Fruit fly (Drosophila melanogaster): Measurements from ENCODE around the gene CG15717.
"Not testable (repeated sequence)": the region's sequence is repeated elsewhere in the genome, so short reads cannot be mapped to it uniquely, and the experiment has no call there.

CG15717 gene

dm6 chrX:13159481-13159880 lies 30.7 kb downstream of the CG15717 start, which contains the start of the genes Bap60 and CG12096 (continued):
- TF ChIP-seq N (GFP tag; optimal IDR thresholded peaks at IDR 0.05) (no peak), CrebA (GFP tag; optimal IDR thresholded peaks at IDR 0.05; ENCODE audit: borderline replicate concordance) (no peak), Dfd (GFP tag; optimal IDR thresholded peaks at IDR 0.05) (no peak), jim (GFP tag; optimal IDR thresholded peaks at IDR 0.05) (no peak), ey (GFP tag; optimal IDR thresholded peaks at IDR 0.05) (peak; percentile 80), tai (GFP tag; optimal IDR thresholded peaks at IDR 0.05) (no peak), CG32264 (GFP tag; optimal IDR thresholded peaks at IDR 0.05) (no peak), Jra (GFP tag; optimal IDR thresholded peaks at IDR 0.05) (peak; percentile 79)

DNA sequence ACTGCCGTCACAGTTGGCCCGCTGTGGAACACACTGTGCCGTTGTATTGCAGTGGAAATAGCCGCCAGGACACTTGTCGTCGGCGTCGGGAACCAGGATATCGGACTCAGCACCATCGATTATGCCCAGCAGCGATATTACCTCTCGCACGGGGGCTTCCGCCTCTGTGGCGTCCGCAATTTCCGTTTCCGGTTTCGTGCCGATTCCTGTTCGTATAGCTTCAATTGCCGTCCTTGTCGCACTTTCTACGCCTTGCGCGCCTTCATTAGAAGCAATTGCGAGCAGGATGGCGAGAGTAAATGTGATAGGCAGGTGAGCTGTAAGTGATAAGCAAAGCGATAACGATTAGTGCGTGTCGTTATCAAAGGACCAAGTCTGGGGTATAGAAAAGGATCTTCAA lies 44.1 kb downstream of the CG15717 start:
- no peak for TF ChIP-seq jim (GFP tag; optimal IDR thresholded peaks at IDR 0.05)
- TF ChIP-seq br (GFP tag; optimal IDR thresholded peaks at IDR 0.05), result no peak
- TF ChIP-seq psq (GFP tag; optimal IDR thresholded peaks at IDR 0.05), result no peak
- TF ChIP-seq Mio (GFP tag; optimal IDR thresholded peaks at IDR 0.05), result no peak
- no peak for TF ChIP-seq Rel (GFP tag; optimal IDR thresholded peaks at IDR 0.05)
- no peak for TF ChIP-seq Rel (tag; optimal IDR thresholded peaks at IDR 0.05)
- no peak for TF ChIP-seq tai (GFP tag; optimal IDR thresholded peaks at IDR 0.05)
- TF ChIP-seq Hnf4 (GFP tag; optimal IDR thresholded peaks at IDR 0.05), result no peak

- TF ChIP-seq Hnf4, h, Mio (GFP tag; optimal IDR thresholded peaks at IDR 0.05): not testable (repeated sequence)
Observed at dm6 chrX:13177720-13178119, 49.0 kb downstream of the CG15717 start, which contains the start of gene CG32640. CG32640 (plus strand) TSS chrX:13178005.
